Fruit fly (Drosophila melanogaster) whole organism, prepupa: ENCODE results near the gene rst.

ENCODE experiments used
- Blimp-1 ChIP-seq: fragments of 200-800 bp; sonication (Bioruptor generic); optimal IDR thresholded peaks from 3 replicates; lab custom pipeline; 2017; ENCODE audit warnings: missing biosample characterization, missing genetic modification characterization, mild to moderate bottlenecking, moderate library complexity, missing genetic modification reagents
- CG10631 ChIP-seq: fragments of 200-800 bp; sonication (Bioruptor generic); optimal IDR thresholded peaks from 2 replicates; lab custom pipeline; 2016; ENCODE audit warnings: missing biosample characterization, missing genetic modification characterization
- CG10669 ChIP-seq: fragments of 200-800 bp; sonication (Bioruptor generic); optimal IDR thresholded peaks from 3 replicates; lab custom pipeline; 2018; ENCODE audit warnings: missing biosample characterization, mild to moderate bottlenecking, missing genetic modification characterization, moderate library complexity
- CG11294 ChIP-seq: fragments of 200-800 bp; sonication (Bioruptor generic); IDR thresholded peaks from 2 replicates; pipeline ENCODE4 v1.3.6; 2022; ENCODE audit warnings: missing biosample characterization, missing genetic modification characterization
- CG11762 ChIP-seq: fragments of 200-800 bp; sonication (Bioruptor generic); optimal IDR thresholded peaks from 3 replicates; lab custom pipeline; 2016; ENCODE audit warnings: missing biosample characterization, missing genetic modification characterization; ENCODE audit not compliant: insufficient read depth
- CG11902 ChIP-seq: fragments of 200-800 bp; sonication (Bioruptor generic); optimal IDR thresholded peaks from 3 replicates; lab custom pipeline; 2016; ENCODE audit warnings: missing biosample characterization, missing genetic modification characterization
- CG15336 ChIP-seq: fragments of 200-800 bp; sonication (Bioruptor generic); IDR thresholded peaks from 2 replicates; pipeline ENCODE4 v1.3.6; 2022; ENCODE audit warnings: missing biosample characterization, missing genetic modification characterization
- CG1621 ChIP-seq: fragments of 200-800 bp; sonication (Bioruptor generic); optimal IDR thresholded peaks from 3 replicates; lab custom pipeline; 2018; ENCODE audit warnings: missing biosample characterization, mild to moderate bottlenecking, missing genetic modification characterization
- CG16779 ChIP-seq: fragments of 200-800 bp; sonication (Bioruptor generic); optimal IDR thresholded peaks from 3 replicates; lab custom pipeline; 2017; ENCODE audit warnings: missing biosample characterization, mild to moderate bottlenecking, missing genetic modification characterization
- CG31627 ChIP-seq: fragments of 200-800 bp; sonication (Bioruptor generic); optimal IDR thresholded peaks from 3 replicates; lab custom pipeline; 2016; ENCODE audit warnings: missing biosample characterization, missing genetic modification characterization
- CG32006 ChIP-seq: fragments of 200-800 bp; sonication (Bioruptor generic); optimal IDR thresholded peaks from 3 replicates; lab custom pipeline; 2017; ENCODE audit warnings: missing biosample characterization, mild to moderate bottlenecking, missing genetic modification characterization
- CG34406 ChIP-seq: fragments of 200-800 bp; sonication (Bioruptor generic); optimal IDR thresholded peaks from 3 replicates; lab custom pipeline; 2016; ENCODE audit warnings: missing biosample characterization, missing genetic modification characterization
- CG4318 ChIP-seq: fragments of 200-800 bp; sonication (Bioruptor generic); optimal IDR thresholded peaks from 3 replicates; lab custom pipeline; 2017; ENCODE audit warnings: missing biosample characterization, mild to moderate bottlenecking, missing genetic modification characterization
- CG6163 ChIP-seq: fragments of 200-800 bp; sonication (Bioruptor generic); IDR thresholded peaks from 3 replicates; pipeline ENCODE4 v1.3.6; 2022; ENCODE audit warnings: missing biosample characterization, missing genetic modification characterization
- CG6276 ChIP-seq: fragments of 200-800 bp; sonication (Bioruptor generic); optimal IDR thresholded peaks from 2 replicates; lab custom pipeline; 2017; ENCODE audit warnings: missing biosample characterization, mild to moderate bottlenecking, missing genetic modification characterization
- CG6792 ChIP-seq: fragments of 200-800 bp; sonication (Bioruptor generic); optimal IDR thresholded peaks from 3 replicates; lab custom pipeline; 2016; ENCODE audit warnings: missing biosample characterization, missing genetic modification characterization
- CG6808 ChIP-seq: fragments of 200-800 bp; sonication (Bioruptor generic); optimal IDR thresholded peaks from 3 replicates; lab custom pipeline; 2017; ENCODE audit warnings: missing biosample characterization, missing genetic modification characterization, mild to moderate bottlenecking, moderate library complexity, missing genetic modification reagents
- CG6854 ChIP-seq: fragments of 200-800 bp; sonication (Bioruptor generic); optimal IDR thresholded peaks from 2 replicates; lab custom pipeline; 2017; ENCODE audit warnings: missing biosample characterization, mild to moderate bottlenecking, missing genetic modification characterization
- CG8119 ChIP-seq: fragments of 200-800 bp; sonication (Bioruptor generic); IDR thresholded peaks from 3 replicates; pipeline ENCODE4 v1.3.6; 2022; ENCODE audit warnings: missing biosample characterization, missing genetic modification characterization
- CG8319 ChIP-seq: fragments of 200-800 bp; sonication (Bioruptor generic); optimal IDR thresholded peaks from 3 replicates; lab custom pipeline; 2016; ENCODE audit warnings: missing biosample characterization, missing genetic modification characterization
- CG8632 ChIP-seq: fragments of 200-800 bp; sonication (Bioruptor generic); optimal IDR thresholded peaks from 3 replicates; lab custom pipeline; 2016; ENCODE audit warnings: missing biosample characterization, missing genetic modification characterization
- CG9139 ChIP-seq: fragments of 200-800 bp; sonication (Bioruptor generic); optimal IDR thresholded peaks from 3 replicates; lab custom pipeline; 2017; ENCODE audit warnings: missing biosample characterization, mild to moderate bottlenecking, missing genetic modification characterization
- Eip75B ChIP-seq: fragments of 200-800 bp; sonication (Bioruptor generic); optimal IDR thresholded peaks from 3 replicates; lab custom pipeline; 2016; ENCODE audit warnings: missing biosample characterization, missing genetic modification characterization
- Eip93F ChIP-seq: fragments of 200-800 bp; sonication (Bioruptor generic); optimal IDR thresholded peaks from 2 replicates; lab custom pipeline; 2016; ENCODE audit warnings: missing biosample characterization, mild to moderate bottlenecking, missing genetic modification characterization
- Ets21C ChIP-seq: fragments of 200-800 bp; sonication (Bioruptor generic); optimal IDR thresholded peaks from 3 replicates; lab custom pipeline; 2016; ENCODE audit warnings: missing biosample characterization, missing genetic modification characterization
- Gug ChIP-seq: fragments of 200-800 bp; sonication (Bioruptor generic); IDR thresholded peaks from 2 replicates; pipeline ENCODE4 v1.3.6; 2022; ENCODE audit warnings: missing biosample characterization, missing genetic modification characterization
- Hr38 ChIP-seq: sonication (Bioruptor generic); optimal IDR thresholded peaks from 2 replicates; lab custom pipeline; 2016; ENCODE audit warnings: missing biosample characterization, missing genetic modification characterization
- Hr39 ChIP-seq: fragments of 200-800 bp; sonication (Bioruptor generic); optimal IDR thresholded peaks from 2 replicates; lab custom pipeline; 2016; ENCODE audit warnings: missing biosample characterization, missing genetic modification characterization
- Hr4 ChIP-seq: fragments of 200-800 bp; sonication (Bioruptor generic); optimal IDR thresholded peaks from 3 replicates; lab custom pipeline; 2016; ENCODE audit warnings: missing biosample characterization, missing genetic modification characterization
- Met ChIP-seq: fragments of 200-800 bp; sonication (Bioruptor generic); optimal IDR thresholded peaks from 3 replicates; lab custom pipeline; 2016; ENCODE audit warnings: missing biosample characterization, missing genetic modification characterization
- OdsH ChIP-seq: fragments of 200-800 bp; sonication (Bioruptor generic); optimal IDR thresholded peaks from 3 replicates; lab custom pipeline; 2016; ENCODE audit warnings: missing biosample characterization, missing genetic modification characterization
- Smox ChIP-seq: fragments of 200-800 bp; sonication (Bioruptor generic); optimal IDR thresholded peaks from 3 replicates; lab custom pipeline; 2016; ENCODE audit warnings: missing biosample characterization, missing genetic modification characterization
- Sox102F ChIP-seq: fragments of 200-800 bp; sonication (Bioruptor generic); optimal IDR thresholded peaks from 2 replicates; lab custom pipeline; 2016; ENCODE audit warnings: missing biosample characterization, mild to moderate bottlenecking, missing genetic modification characterization
- Sox14 ChIP-seq: fragments of 200-800 bp; sonication (Bioruptor generic); optimal IDR thresholded peaks from 3 replicates; lab custom pipeline; 2016; ENCODE audit warnings: missing biosample characterization, missing genetic modification characterization
- acj6 ChIP-seq: fragments of 200-800 bp; sonication (Bioruptor generic); optimal IDR thresholded peaks from 3 replicates; lab custom pipeline; 2016; ENCODE audit warnings: missing biosample characterization, missing genetic modification characterization
- cyc ChIP-seq: fragments of 200-800 bp; sonication (Bioruptor generic); optimal IDR thresholded peaks from 3 replicates; lab custom pipeline; 2016; ENCODE audit warnings: missing biosample characterization, missing genetic modification characterization
- dac ChIP-seq: fragments of 200-800 bp; sonication (Bioruptor generic); optimal IDR thresholded peaks from 2 replicates; lab custom pipeline; 2017; ENCODE audit warnings: missing biosample characterization, mild to moderate bottlenecking, missing genetic modification characterization
- dsx ChIP-seq: fragments of 200-800 bp; optimal IDR thresholded peaks from 3 replicates; lab custom pipeline; 2019; ENCODE audit warnings: missing biosample characterization, mild to moderate bottlenecking, missing genetic modification characterization, moderate library complexity; ENCODE audit not compliant: poor library complexity, severe bottlenecking
- eg ChIP-seq: fragments of 200-800 bp; sonication (Bioruptor generic); IDR thresholded peaks from 3 replicates; pipeline ENCODE4 v1.3.6; 2022; ENCODE audit warnings: missing biosample characterization, missing genetic modification characterization
- esn ChIP-seq: fragments of 200-800 bp; sonication (Bioruptor generic); optimal IDR thresholded peaks from 2 replicates; lab custom pipeline; 2016; ENCODE audit warnings: missing biosample characterization, mild to moderate bottlenecking, missing genetic modification characterization, moderate library complexity
- fd59A ChIP-seq: fragments of 200-800 bp; sonication (Bioruptor generic); optimal IDR thresholded peaks from 2 replicates; lab custom pipeline; 2017; ENCODE audit warnings: missing biosample characterization, mild to moderate bottlenecking, missing genetic modification characterization, missing genetic modification reagents
- fd85E ChIP-seq: fragments of 200-800 bp; sonication (Bioruptor generic); optimal IDR thresholded peaks from 3 replicates; lab custom pipeline; 2016; ENCODE audit warnings: missing biosample characterization, missing genetic modification characterization
- fkh ChIP-seq: fragments of 200-800 bp; sonication (Bioruptor generic); optimal IDR thresholded peaks from 3 replicates; lab custom pipeline; 2017; ENCODE audit warnings: missing biosample characterization, mild to moderate bottlenecking, missing genetic modification characterization, moderate library complexity
- lz ChIP-seq: fragments of 200-800 bp; sonication (Bioruptor generic); optimal IDR thresholded peaks from 3 replicates; lab custom pipeline; 2016; ENCODE audit warnings: missing biosample characterization, missing genetic modification characterization
- net ChIP-seq: fragments of 200-800 bp; sonication (Bioruptor generic); optimal IDR thresholded peaks from 3 replicates; lab custom pipeline; 2016; ENCODE audit warnings: missing biosample characterization, missing genetic modification characterization
- pdm3 ChIP-seq: fragments of 200-800 bp; sonication (Bioruptor generic); optimal IDR thresholded peaks from 3 replicates; lab custom pipeline; 2016; ENCODE audit warnings: missing biosample characterization, missing genetic modification characterization
- salr ChIP-seq, 2 experiments: fragments of 200-800 bp; sonication (Bioruptor generic); optimal IDR thresholded peaks; 3 replicates each; lab custom pipeline; 2016 to 2018; ENCODE audit warnings: missing biosample characterization in 2 of 2, missing genetic modification characterization in 2 of 2, mild to moderate bottlenecking in 1 of 2
- spab ChIP-seq: fragments of 200-800 bp; sonication (Bioruptor generic); optimal IDR thresholded peaks from 2 replicates; lab custom pipeline; 2017; ENCODE audit warnings: missing biosample characterization, mild to moderate bottlenecking, missing genetic modification characterization, missing genetic modification reagents
- ss ChIP-seq, 2 experiments: fragments of 200-800 bp; sonication (Bioruptor generic); optimal IDR thresholded peaks; 2 replicates in 1 of 2; 3 replicates in 1 of 2; lab custom pipeline; 2017 to 2018; ENCODE audit warnings: mild to moderate bottlenecking in 2 of 2, missing biosample characterization in 2 of 2, missing genetic modification characterization in 2 of 2, moderate library complexity in 1 of 2
- svp ChIP-seq: fragments of 200-800 bp; sonication (Bioruptor generic); peaks from one replicate; lab custom pipeline; 2016; ENCODE audit warnings: missing biosample characterization, missing genetic modification characterization
- topi ChIP-seq: fragments of 200-800 bp; sonication (Bioruptor generic); optimal IDR thresholded peaks from 3 replicates; lab custom pipeline; 2016; ENCODE audit warnings: missing biosample characterization, missing genetic modification characterization
- vri ChIP-seq: fragments of 200-800 bp; sonication (Bioruptor generic); optimal IDR thresholded peaks from 3 replicates; lab custom pipeline; 2016; ENCODE audit warnings: missing biosample characterization, mild to moderate bottlenecking, missing genetic modification characterization

Gene rst

DNA sequence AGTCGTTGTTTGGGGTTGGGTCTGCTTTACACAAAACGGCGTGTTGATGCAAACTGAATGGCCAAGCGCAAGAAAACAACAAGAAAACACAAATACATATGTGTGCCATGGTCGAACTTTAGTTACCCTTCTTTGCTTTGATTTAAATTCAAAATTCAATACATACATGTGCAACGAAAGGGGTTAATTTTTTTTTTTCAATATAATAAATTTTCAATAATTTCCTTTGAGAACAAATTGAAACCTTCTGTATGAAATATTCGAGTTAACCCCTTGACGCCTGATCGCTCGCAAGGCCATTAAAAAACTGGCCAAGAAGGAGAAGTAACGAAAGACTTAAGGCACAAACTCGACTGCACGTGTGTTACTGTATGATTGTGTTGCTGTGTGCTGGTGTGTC lies 45.0 kb upstream of the rst start:
- TF ChIP-seq CG9139 (GFP tag; lab: Kevin White, UChicago) (peak; percentile 87), lz (GFP tag; lab: Kevin White, UChicago) (peak; percentile 90), net (peak; percentile 87), vri (GFP tag; lab: Kevin White, UChicago) (peak; percentile 77), Met (GFP tag; lab: Kevin White, UChicago) (peak; percentile 91), Blimp-1 (GFP tag; lab: Kevin White, UChicago) (peak; percentile 61), OdsH (GFP tag; lab: Kevin White, UChicago) (peak; percentile 92), Hr39 (GFP tag; lab: Kevin White, UChicago) (peak; percentile 87), esn (GFP tag; lab: Kevin White, UChicago) (peak; percentile 92), CG31627 (GFP tag; lab: Kevin White, UChicago) (peak; percentile 87), topi (peak; percentile 91), CG11762 (peak; percentile 83), salr (GFP tag; optimal IDR thresholded peaks at IDR 0.05; lab: Kevin White, UChicago) (peak; percentile 76 to 85), CG6808 (GFP tag; lab: Kevin White, UChicago) (peak; percentile 93), CG11902 (GFP tag; lab: Kevin White, UChicago) (peak; percentile 86), spab (GFP tag; lab: Kevin White, UChicago) (peak; percentile 90), CG16779 (tag; lab: Kevin White, UChicago) (peak; percentile 78), CG32006 (GFP tag; lab: Kevin White, UChicago) (peak; percentile 85), Gug (peak; percentile 85), CG34406 (GFP tag; lab: Kevin White, UChicago) (peak; percentile 90), ss (GFP tag; optimal IDR thresholded peaks at IDR 0.05; lab: Kevin White, UChicago) (peak; percentile 96), CG10669 (GFP tag; lab: Kevin White, UChicago) (peak; percentile 91), CG6276 (GFP tag; lab: Kevin White, UChicago) (peak; percentile 60), Sox14 (GFP tag; lab: Kevin White, UChicago) (peak; percentile 92), Ets21C (GFP tag; lab: Kevin White, UChicago) (peak; percentile 77), CG6792 (GFP tag; lab: Kevin White, UChicago) (peak; percentile 93), CG8319 (GFP tag; lab: Kevin White, UChicago) (peak; percentile 85), CG6163 (GFP tag; lab: Robert Waterston, UW) (peak; percentile 94), CG8119 (GFP tag; lab: Robert Waterston, UW) (peak; percentile 87), CG1621 (tag; lab: Kevin White, UChicago) (peak; percentile 86), CG6854 (GFP tag; lab: Kevin White, UChicago) (peak; percentile 78), pdm3 (GFP tag; lab: Kevin White, UChicago) (peak; percentile 94), CG15336 (GFP tag; lab: Robert Waterston, UW) (peak; percentile 88), acj6 (GFP tag; lab: Kevin White, UChicago) (peak; percentile 91), fkh (GFP tag; lab: Kevin White, UChicago) (no peak), svp (GFP tag; lab: Kevin White, UChicago) (peak; percentile 96), dac (peak; percentile 58), Eip93F (GFP tag; lab: Kevin White, UChicago) (peak; percentile 74), CG10631 (peak; percentile 93), Smox (GFP tag; lab: Kevin White, UChicago) (peak; percentile 89), cyc (GFP tag; lab: Kevin White, UChicago) (peak; percentile 86), Hr4 (GFP tag; lab: Kevin White, UChicago) (peak; percentile 67), fd59A (GFP tag; lab: Kevin White, UChicago) (peak; percentile 93), eg (GFP tag; lab: Robert Waterston, UW) (peak; percentile 78), Eip75B (GFP tag; lab: Kevin White, UChicago) (peak; percentile 92), CG8632 (GFP tag; lab: Kevin White, UChicago) (peak; percentile 91), Sox102F (GFP tag; lab: Kevin White, UChicago) (peak; percentile 90), fd85E (GFP tag; lab: Kevin White, UChicago) (peak; percentile 71), dsx (GFP tag; lab: Kevin White, UChicago) (peak; percentile 88), CG11294 (GFP tag; lab: Robert Waterston, UW) (peak; percentile 67), Hr38 (GFP tag; lab: Kevin White, UChicago) (no peak), CG4318 (GFP tag; lab: Kevin White, UChicago) (peak; percentile 42)
